Worm (Caenorhabditis elegans) whole organism, L4 larva: Measurements from ENCODE around the gene cal-4.
A peak's percentile ranks its signal among the peaks of the same experiment; 100 is the strongest.

ENCODE experiments used
- F10B5.3 ChIP-seq: sonication (generic microtip); optimal IDR thresholded peaks from 2 replicates; lab custom pipeline; 2016; ENCODE audit warnings: mild to moderate bottlenecking, missing genetic modification characterization, missing compliant biosample characterization
- F44E2.7 ChIP-seq: fragments of 200-800 bp; sonication (Bioruptor generic); IDR thresholded peaks from 2 replicates; pipeline ENCODE4 v2.1.2; 2022; ENCODE audit warnings: missing genetic modification characterization, missing compliant biosample characterization
- F49E8.2 ChIP-seq: sonication (generic microtip); optimal IDR thresholded peaks from 2 replicates; lab custom pipeline; 2016; ENCODE audit warnings: missing compliant biosample characterization, mild to moderate bottlenecking, missing genetic modification characterization, borderline replicate concordance
- T20F7.1 ChIP-seq: fragments of 200-800 bp; sonication (Bioruptor generic); optimal IDR thresholded peaks from 2 replicates; lab custom pipeline; 2018; ENCODE audit warnings: mild to moderate bottlenecking, missing genetic modification characterization, missing compliant biosample characterization
- T26A8.4 ChIP-seq: fragments of 200-800 bp; sonication (Bioruptor generic); IDR thresholded peaks from 2 replicates; pipeline ENCODE4 v1.3.6; 2022; ENCODE audit warnings: missing genetic modification characterization, missing compliant biosample characterization
- Y105C5A.15 ChIP-seq: fragments of 200-800 bp; sonication (Bioruptor generic); IDR thresholded peaks from 2 replicates; pipeline ENCODE4 v1.3.6; 2022; ENCODE audit warnings: missing genetic modification characterization, missing compliant biosample characterization
- aha-1 ChIP-seq: fragments of 150-350 bp; peaks from one replicate; lab custom pipeline; 2014; ENCODE audit warnings: missing biosample characterization, missing genetic modification characterization
- ceh-62 ChIP-seq: sonication (generic microtip); optimal IDR thresholded peaks from 2 replicates; lab custom pipeline; 2017; ENCODE audit warnings: missing biosample characterization, missing genetic modification characterization
- ctbp-1 ChIP-seq: fragments of 200-800 bp; sonication (Bioruptor generic); IDR thresholded peaks from 2 replicates; pipeline ENCODE4 v1.3.6; 2022; ENCODE audit warnings: missing genetic modification reagents, missing genetic modification characterization, missing compliant biosample characterization
- daf-16 ChIP-seq, 3 experiments: sonication (generic microtip); optimal IDR thresholded peaks; 2 replicates each; lab custom pipeline; 2016 to 2017; ENCODE audit warnings: missing genetic modification characterization in 3 of 3, missing genetic modification reagents in 3 of 3, mild to moderate bottlenecking in 2 of 3, missing compliant biosample characterization in 2 of 3, missing biosample characterization in 1 of 3, moderate library complexity in 1 of 3
- daf-19 ChIP-seq: fragments of 200-800 bp; sonication (Bioruptor generic); conservative IDR thresholded peaks from 2 replicates; pipeline ENCODE4 v1.3.6; 2022; ENCODE audit warnings: missing genetic modification characterization, missing compliant biosample characterization
- dve-1 ChIP-seq: sonication (generic microtip); optimal IDR thresholded peaks from 2 replicates; lab custom pipeline; 2017; ENCODE audit warnings: antibody characterized with exemption, mild to moderate bottlenecking, missing genetic modification characterization, missing compliant biosample characterization; ENCODE audit not compliant: insufficient read depth
- gei-8 ChIP-seq: fragments of 200-800 bp; sonication (Bioruptor generic); optimal IDR thresholded peaks from 2 replicates; lab custom pipeline; 2018; ENCODE audit warnings: mild to moderate bottlenecking, missing genetic modification characterization, missing compliant biosample characterization
- hlh-11 ChIP-seq: fragments of 200-800 bp; sonication (Bioruptor generic); optimal IDR thresholded peaks from 2 replicates; lab custom pipeline; 2018; ENCODE audit warnings: mild to moderate bottlenecking, missing genetic modification characterization, missing compliant biosample characterization
- hlh-30 ChIP-seq: sonication (generic microtip); optimal IDR thresholded peaks from 2 replicates; lab custom pipeline; 2017; ENCODE audit warnings: antibody characterized with exemption, mild to moderate bottlenecking, missing genetic modification characterization, missing compliant biosample characterization; ENCODE audit not compliant: insufficient read depth
- hmg-1.1 ChIP-seq: fragments of 200-800 bp; sonication (Bioruptor generic); IDR thresholded peaks from 2 replicates; pipeline ENCODE4 v1.3.6; 2022; ENCODE audit warnings: missing genetic modification reagents, missing genetic modification characterization, missing compliant biosample characterization
- jun-1 ChIP-seq: fragments of 150-350 bp; optimal IDR thresholded peaks from 2 replicates; lab custom pipeline; 2014; ENCODE audit warnings: missing biosample characterization, missing genetic modification reagents, missing genetic modification characterization
- lin-13 ChIP-seq: fragments of 150-350 bp; optimal IDR thresholded peaks from 2 replicates; lab custom pipeline; 2014; ENCODE audit warnings: missing biosample characterization, missing genetic modification reagents, missing genetic modification characterization
- lin-29 ChIP-seq: fragments of 200-800 bp; sonication (Bioruptor generic); IDR thresholded peaks from 2 replicates; pipeline ENCODE4 v1.3.6; 2022; ENCODE audit warnings: missing genetic modification reagents, missing genetic modification characterization, missing compliant biosample characterization
- lin-38 ChIP-seq: fragments of 200-800 bp; sonication (Bioruptor generic); IDR thresholded peaks from 2 replicates; pipeline ENCODE4 v1.3.6; 2022; ENCODE audit warnings: missing genetic modification reagents, missing genetic modification characterization, missing compliant biosample characterization
- lin-39 ChIP-seq: fragments of 150-350 bp; optimal IDR thresholded peaks from 2 replicates; lab custom pipeline; 2014; ENCODE audit warnings: missing biosample characterization, missing genetic modification reagents, missing genetic modification characterization
- lsy-2 ChIP-seq, 2 experiments: fragments of 150-350 bp in 1 of 2; sonication (generic microtip) in 1 of 2; optimal IDR thresholded peaks; 2 replicates each; lab custom pipeline; 2014 to 2017; ENCODE audit warnings: missing biosample characterization in 2 of 2, missing genetic modification characterization in 2 of 2
- madf-9 ChIP-seq: fragments of 200-800 bp; sonication (Bioruptor generic); conservative IDR thresholded peaks from 2 replicates; pipeline ENCODE4 v1.3.6; 2022; ENCODE audit warnings: missing genetic modification reagents, missing genetic modification characterization, missing compliant biosample characterization
- mdt-29 ChIP-seq: fragments of 200-800 bp; sonication (Bioruptor generic); IDR thresholded peaks from 2 replicates; pipeline ENCODE4 v1.3.6; 2022; ENCODE audit warnings: missing genetic modification reagents, missing genetic modification characterization, missing compliant biosample characterization
- mep-1 ChIP-seq: fragments of 150-350 bp; sonication (generic microtip); optimal IDR thresholded peaks from 3 replicates; lab custom pipeline; 2014; ENCODE audit warnings: missing biosample characterization, missing genetic modification characterization
- mes-2 ChIP-seq: sonication (generic microtip); optimal IDR thresholded peaks from 2 replicates; lab custom pipeline; 2016; ENCODE audit warnings: missing genotype, mild to moderate bottlenecking, missing genetic modification characterization, missing compliant biosample characterization; ENCODE audit not compliant: poor library complexity, severe bottlenecking
- mxl-2 ChIP-seq: fragments of 200-800 bp; sonication (Bioruptor generic); conservative IDR thresholded peaks from 2 replicates; pipeline ENCODE4 v1.3.6; 2022; ENCODE audit warnings: missing genetic modification reagents, missing genetic modification characterization, missing compliant biosample characterization
- nhr-111 ChIP-seq: fragments of 200-800 bp; sonication (Bioruptor generic); optimal IDR thresholded peaks from 2 replicates; lab custom pipeline; 2018; ENCODE audit warnings: mild to moderate bottlenecking, missing genetic modification characterization, missing compliant biosample characterization
- nhr-237 ChIP-seq: sonication (generic microtip); optimal IDR thresholded peaks from 2 replicates; lab custom pipeline; 2017; ENCODE audit warnings: missing biosample characterization, missing genetic modification characterization
- nhr-25 ChIP-seq: sonication (generic microtip); optimal IDR thresholded peaks from 2 replicates; lab custom pipeline; 2017; ENCODE audit warnings: missing genetic modification characterization, mild to moderate bottlenecking, missing compliant biosample characterization, antibody characterized with exemption, moderate library complexity, borderline replicate concordance; ENCODE audit not compliant: insufficient read depth
- nhr-6 ChIP-seq: fragments of 150-350 bp; optimal IDR thresholded peaks from 2 replicates; lab custom pipeline; 2014; ENCODE audit warnings: missing biosample characterization, missing genetic modification characterization
- nhr-77 ChIP-seq: fragments of 150-350 bp; optimal IDR thresholded peaks from 2 replicates; lab custom pipeline; 2014; ENCODE audit warnings: missing biosample characterization, missing genetic modification characterization
- php-3 ChIP-seq: fragments of 200-800 bp; sonication (Bioruptor generic); IDR thresholded peaks from 2 replicates; pipeline ENCODE4 v1.3.6; 2022; ENCODE audit warnings: missing genetic modification reagents, missing genetic modification characterization, missing compliant biosample characterization
- pqm-1 ChIP-seq: sonication (generic microtip); optimal IDR thresholded peaks from 2 replicates; lab custom pipeline; 2017; ENCODE audit warnings: missing biosample characterization, missing genetic modification characterization
- set-16 ChIP-seq: fragments of 200-800 bp; sonication (Bioruptor generic); IDR thresholded peaks from 2 replicates; pipeline ENCODE4 v1.3.6; 2022; ENCODE audit warnings: missing genetic modification reagents, missing genetic modification characterization, missing compliant biosample characterization
- snpc-4 ChIP-seq: fragments of 150-350 bp; optimal IDR thresholded peaks from 2 replicates; lab custom pipeline; 2014; ENCODE audit warnings: missing biosample characterization, missing genetic modification characterization
- spr-1 ChIP-seq: sonication (generic microtip); optimal IDR thresholded peaks from 2 replicates; lab custom pipeline; 2016; ENCODE audit warnings: mild to moderate bottlenecking, missing genetic modification characterization, missing compliant biosample characterization
- unc-39 ChIP-seq: sonication (generic microtip); optimal IDR thresholded peaks from 2 replicates; lab custom pipeline; 2017; ENCODE audit warnings: missing biosample characterization, missing genetic modification characterization
- unc-62 ChIP-seq, 3 experiments: fragments of 150-350 bp in 1 of 3; sonication (generic microtip); optimal IDR thresholded peaks in 2 of 3; peaks in 1 of 3; 1 replicate in 1 of 3; 2 replicates in 2 of 3; lab custom pipeline; 2014 to 2017; ENCODE audit warnings: missing biosample characterization in 3 of 3, missing genetic modification characterization in 3 of 3, missing genetic modification reagents in 3 of 3, missing genotype in 1 of 3
- vab-7 ChIP-seq: fragments of 200-800 bp; sonication (Bioruptor generic); IDR thresholded peaks from 2 replicates; pipeline ENCODE4 v1.3.6; 2022; ENCODE audit warnings: missing genetic modification reagents, missing genetic modification characterization, missing compliant biosample characterization
- zfp-2 ChIP-seq: sonication (generic microtip); optimal IDR thresholded peaks from 2 replicates; lab custom pipeline; 2016; ENCODE audit warnings: mild to moderate bottlenecking, missing genetic modification characterization, missing compliant biosample characterization
- zip-11 ChIP-seq: fragments of 200-800 bp; sonication (Bioruptor generic); IDR thresholded peaks from 2 replicates; pipeline ENCODE4 v1.3.6; 2022; ENCODE audit warnings: missing genetic modification characterization, missing compliant biosample characterization

Gene cal-4

ce11 chrIV:10503750-10504232, 17.4 kb upstream of the cal-4 start (continued):
- TF ChIP-seq dve-1 (tag; lab: Kevin White, UChicago) (no peak), set-16 (GFP tag; lab: Robert Waterston, UW) (peak; percentile 93), pqm-1 (tag; lab: Kevin White, UChicago) (peak; percentile 0), snpc-4 (tag; lab: Kevin White, UChicago) (no peak), daf-16 (GFP tag; optimal IDR thresholded peaks at IDR 0.05; lab: Kevin White, UChicago) (peak in 1 of 2 experiments; percentile 59), daf-16 (tag; optimal IDR thresholded peaks at IDR 0.05; lab: Kevin White, UChicago) (peak; percentile 27), php-3 (no peak), hmg-1.1 (peak; percentile 71), hlh-30 (peak; percentile 41), zfp-2 (tag; lab: Kevin White, UChicago) (no peak), gei-8 (GFP tag; lab: Kevin White, UChicago) (no peak), hlh-11 (tag; lab: Kevin White, UChicago) (peak; percentile 73), vab-7 (GFP tag; lab: Robert Waterston, UW) (0 out of 2 replicates have a peak, but pooled peaks have one; percentile 12), mdt-29 (GFP tag; lab: Robert Waterston, UW) (no peak), ceh-62 (tag; lab: Kevin White, UChicago) (no peak), daf-19 (GFP tag; lab: Robert Waterston, UW) (no peak), lin-38 (GFP tag; lab: Robert Waterston, UW) (no peak), nhr-25 (no peak), T26A8.4 (GFP tag; lab: Robert Waterston, UW) (no peak), nhr-77 (peak; percentile 35), nhr-237 (tag; lab: Kevin White, UChicago) (no peak), nhr-6 (no peak), F49E8.2 (no peak), lin-39 (tag; lab: Kevin White, UChicago) (no peak), T20F7.1 (GFP tag; lab: Kevin White, UChicago) (no peak), F10B5.3 (tag; lab: Kevin White, UChicago) (no peak), nhr-111 (GFP tag; lab: Kevin White, UChicago) (no peak), jun-1 (tag; lab: Kevin White, UChicago) (no peak), lin-29 (GFP tag; lab: Robert Waterston, UW) (no peak), lin-13 (GFP tag; lab: Kevin White, UChicago) (peak; percentile 35), zip-11 (GFP tag; lab: Robert Waterston, UW) (no peak), spr-1 (tag; lab: Kevin White, UChicago) (peak; percentile 3), mes-2 (tag; lab: Kevin White, UChicago) (no peak)

DNA sequence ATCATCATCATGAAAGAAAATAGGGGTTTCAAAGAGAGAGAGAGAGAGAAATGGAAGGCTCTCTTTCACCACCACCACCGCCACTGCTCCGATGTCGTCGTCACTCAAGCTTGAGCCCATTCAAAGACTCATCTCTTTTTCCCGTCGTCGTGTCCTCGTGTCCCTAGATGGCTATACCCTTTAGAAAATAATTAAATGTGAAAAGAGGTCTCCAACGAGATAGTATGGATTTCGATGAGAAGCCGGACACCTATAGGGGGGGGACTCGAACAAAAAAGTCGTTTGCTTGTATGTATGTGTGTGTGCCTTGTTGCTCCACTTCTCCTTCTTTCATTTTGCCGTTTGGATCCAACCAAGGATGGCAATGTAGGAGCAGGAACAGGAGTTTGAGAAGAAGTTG, 16.2 kb upstream of the cal-4 start:
- TF ChIP-seq lsy-2 (tag; optimal IDR thresholded peaks at IDR 0.05; lab: Kevin White, UChicago) (peak in 1 of 2 experiments; percentile 29), Y105C5A.15 (GFP tag; lab: Robert Waterston, UW) (no peak), unc-62 (GFP tag; optimal IDR thresholded peaks at IDR 0.05 in 1 of 2; lab: Kevin White, UChicago) (peak in 1 of 2 experiments; percentile 54), unc-62 (tag; optimal IDR thresholded peaks at IDR 0.05; lab: Kevin White, UChicago) (no peak), mxl-2 (GFP tag; lab: Robert Waterston, UW) (no peak), F44E2.7 (GFP tag; lab: Robert Waterston, UW) (no peak), unc-39 (tag; lab: Kevin White, UChicago) (no peak), ctbp-1 (GFP tag; lab: Robert Waterston, UW) (peak; percentile 19; the same call in 1 of the 2 replicates), aha-1 (peak; percentile 19), lin-13 (GFP tag; lab: Kevin White, UChicago) (no peak), mep-1 (tag; lab: Kevin White, UChicago) (peak; percentile 23), madf-9 (GFP tag; lab: Robert Waterston, UW) (no peak)
